Worm (Caenorhabditis elegans) whole organism, L1 larva: ENCODE results near the gene gldi-7.

Source experiments
- ceh-8 ChIP-seq: fragments of 200-800 bp; sonication (Bioruptor generic); optimal IDR thresholded peaks from 2 replicates; lab custom pipeline; 2018; ENCODE audit warnings: mild to moderate bottlenecking, missing genetic modification characterization, moderate library complexity, missing compliant biosample characterization
- ceh-88 ChIP-seq: fragments of 200-800 bp; sonication (Bioruptor generic); IDR thresholded peaks from 2 replicates; pipeline ENCODE4 v1.3.6; 2022; ENCODE audit warnings: missing genetic modification characterization, missing compliant biosample characterization
- egl-27 ChIP-seq, 2 experiments: fragments of 150-350 bp in 1 of 2; sonication (generic microtip); optimal IDR thresholded peaks; 3 replicates each; lab custom pipeline; 2017 to 2018; ENCODE audit warnings: missing biosample characterization in 2 of 2, missing genetic modification characterization in 2 of 2, missing genetic modification reagents in 2 of 2
- fkh-8 ChIP-seq: sonication (generic microtip); optimal IDR thresholded peaks from 2 replicates; lab custom pipeline; 2016; ENCODE audit warnings: mild to moderate bottlenecking, missing genetic modification characterization, missing compliant biosample characterization
- fos-1 ChIP-seq: fragments of 150-350 bp; optimal IDR thresholded peaks from 2 replicates; lab custom pipeline; 2014; ENCODE audit warnings: missing biosample characterization, missing genetic modification characterization
- hpl-2 ChIP-seq: fragments of 150-350 bp; optimal IDR thresholded peaks from 2 replicates; lab custom pipeline; 2014; ENCODE audit warnings: missing biosample characterization, missing genetic modification reagents, missing genetic modification characterization
- isw-1 ChIP-seq: fragments of 200-800 bp; sonication (Bioruptor generic); IDR thresholded peaks from 2 replicates; pipeline ENCODE4 v1.3.6; 2022; ENCODE audit warnings: missing genetic modification characterization, missing compliant biosample characterization
- lin-13 ChIP-seq: fragments of 150-350 bp; optimal IDR thresholded peaks from 2 replicates; lab custom pipeline; 2014; ENCODE audit warnings: missing biosample characterization, missing genetic modification reagents, missing genetic modification characterization
- mef-2 ChIP-seq: fragments of 150-350 bp; optimal IDR thresholded peaks from 2 replicates; lab custom pipeline; 2014; ENCODE audit warnings: missing biosample characterization, missing genetic modification characterization
- nhr-12 ChIP-seq: sonication (generic microtip); optimal IDR thresholded peaks from 2 replicates; lab custom pipeline; 2017; ENCODE audit warnings: missing biosample characterization, missing genetic modification characterization
- nhr-28 ChIP-seq: fragments of 150-350 bp; optimal IDR thresholded peaks from 2 replicates; lab custom pipeline; 2014; ENCODE audit warnings: missing biosample characterization, missing genetic modification characterization
- snpc-4 ChIP-seq: fragments of 150-350 bp; optimal IDR thresholded peaks from 2 replicates; lab custom pipeline; 2014; ENCODE audit warnings: missing biosample characterization, missing genetic modification characterization
- snu-23 ChIP-seq: sonication (generic microtip); optimal IDR thresholded peaks from 2 replicates; lab custom pipeline; 2016; ENCODE audit warnings: missing genetic modification characterization, missing compliant biosample characterization
- ztf-11 ChIP-seq, 2 experiments: sonication (generic microtip); optimal IDR thresholded peaks; 2 replicates each; lab custom pipeline; 2016 to 2017; ENCODE audit warnings: missing genetic modification characterization in 2 of 2, missing biosample characterization in 1 of 2, missing compliant biosample characterization in 1 of 2

DNA sequence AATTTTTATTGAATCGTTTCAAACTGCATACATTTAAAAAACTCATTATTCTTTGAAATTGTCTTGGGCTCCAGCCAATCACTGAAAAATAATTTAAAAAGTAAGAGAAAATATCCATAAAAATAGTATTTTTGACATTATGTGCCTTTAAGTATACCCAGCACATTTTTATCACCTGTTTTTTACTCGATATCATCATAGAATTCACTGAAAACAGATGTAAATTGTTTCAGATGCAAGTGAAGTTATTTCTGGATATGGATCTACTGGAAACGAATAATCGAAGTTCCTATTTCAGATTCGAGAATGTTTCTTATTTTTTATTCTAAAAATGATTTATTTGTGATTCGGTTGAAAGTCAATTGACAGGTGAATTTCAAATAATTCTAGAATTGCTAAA lies 23.5 kb upstream of the gldi-7 start:
- TF ChIP-seq fos-1 (no peak), fkh-8 (tag; lab: Kevin White, UChicago) (no peak), snpc-4 (tag; lab: Kevin White, UChicago) (no peak), nhr-28 (tag; lab: Kevin White, UChicago) (no peak), ztf-11 (tag; optimal IDR thresholded peaks at IDR 0.05; lab: Kevin White, UChicago) (no peak), nhr-12 (tag; lab: Kevin White, UChicago) (no peak), isw-1 (no peak), snu-23 (GFP tag; lab: Kevin White, UChicago) (no peak), egl-27 (tag; optimal IDR thresholded peaks at IDR 0.05; lab: Kevin White, UChicago) (no peak), hpl-2 (GFP tag; lab: Kevin White, UChicago) (no peak), ceh-8 (no peak), mef-2 (tag; lab: Kevin White, UChicago) (no peak), lin-13 (GFP tag; lab: Kevin White, UChicago) (no peak), ceh-88 (no peak)
